Fruit fly (Drosophila melanogaster) whole organism, wandering third instar larva: ENCODE data around the gene Rhp.

Experiments
- Dif ChIP-seq: fragments of 200-275, 200-300 bp; sonication (Bioruptor generic); optimal IDR thresholded peaks from 2 replicates; lab custom pipeline; 2018; ENCODE audit warnings: missing biosample characterization, missing genetic modification characterization; ENCODE audit not compliant: partially characterized antibody
- N ChIP-seq: fragments of >200 bp; optimal IDR thresholded peaks from 2 replicates; lab custom pipeline; 2018; ENCODE audit warnings: missing biosample characterization, missing external identifiers, missing genetic modification characterization
- Sp1 ChIP-seq: fragments of 200-800 bp; sonication (Bioruptor generic); optimal IDR thresholded peaks from 3 replicates; lab custom pipeline; 2019; ENCODE audit warnings: missing biosample characterization, mild to moderate bottlenecking, missing genetic modification characterization, moderate library complexity
- foxo ChIP-seq, 2 experiments: fragments of 200-800 bp; sonication (Bioruptor generic); optimal IDR thresholded peaks; 2 replicates in 1 of 2; 3 replicates in 1 of 2; lab custom pipeline; 2016 to 2017; ENCODE audit warnings: missing biosample characterization in 2 of 2, missing genetic modification characterization in 2 of 2
- fru ChIP-seq: fragments of 200-800 bp; sonication (Bioruptor generic); optimal IDR thresholded peaks from 3 replicates; lab custom pipeline; 2016; ENCODE audit warnings: missing biosample characterization, mild to moderate bottlenecking, missing genetic modification characterization
- jim ChIP-seq: fragments of 175-275, 200-325 bp; sonication (Bioruptor generic); optimal IDR thresholded peaks from 2 replicates; lab custom pipeline; 2016; ENCODE audit warnings: missing biosample characterization, mild to moderate bottlenecking, missing genetic modification characterization
- psq ChIP-seq: fragments of 200-800 bp; sonication (Bioruptor generic); optimal IDR thresholded peaks from 3 replicates; lab custom pipeline; 2017; ENCODE audit warnings: missing biosample characterization, mild to moderate bottlenecking, missing genetic modification characterization, moderate library complexity
- woc ChIP-seq: sonication (Bioruptor generic); optimal IDR thresholded peaks from 2 replicates; lab custom pipeline; 2016; ENCODE audit warnings: missing biosample characterization, mild to moderate bottlenecking, missing genetic modification characterization

dm6 chrX:15837530-15837929, 48.8 kb downstream of the Rhp start, which contains the start of gene CG8565:
- TF ChIP-seq foxo (GFP tag; optimal IDR thresholded peaks at IDR 0.05; lab: Kevin White, UChicago) (no peak), N (GFP tag; lab: Kevin White, UChicago) (no peak), Sp1 (GFP tag; lab: Kevin White, UChicago) (no peak), jim (GFP tag; lab: Kevin White, UChicago) (no peak), fru (GFP tag; lab: Kevin White, UChicago) (no peak), Dif (no peak), psq (no peak), woc (no peak)
